Worm (Caenorhabditis elegans): ENCODE data around the gene Y97E10AR.2.

The Y97E10AR.2 gene

ce11 chrV:8041336-8041868 lies 45.4 kb downstream of the Y97E10AR.2 start:
- TF ChIP-seq egl-44 (GFP tag; IDR thresholded peaks at IDR 0.05) (no peak), aptf-3 (GFP tag; IDR thresholded peaks at IDR 0.05) (no peak), mcd-1 (GFP tag; IDR thresholded peaks at IDR 0.05) (no peak), ztf-6 (GFP tag; IDR thresholded peaks at IDR 0.05) (no peak), F49E8.2 (tag; optimal IDR thresholded peaks at IDR 0.05; ENCODE audit: insufficient read depth) (no peak), unc-62 (GFP tag; optimal IDR thresholded peaks at IDR 0.05) (no peak), hmg-20 (GFP tag; IDR thresholded peaks at IDR 0.05) (no peak), madf-6 (GFP tag; IDR thresholded peaks at IDR 0.05) (no peak), zfh-2 (GFP tag; conservative IDR thresholded peaks at IDR 0.05) (no peak), gei-17 (GFP tag; optimal IDR thresholded peaks at IDR 0.05) (no peak), K11D2.4 (GFP tag; IDR thresholded peaks at IDR 0.05) (no peak), efl-1 (GFP tag; optimal IDR thresholded peaks at IDR 0.05) (no peak), T26A5.8 (tag; optimal IDR thresholded peaks at IDR 0.05) (no peak), rpc-1 (optimal IDR thresholded peaks at IDR 0.05) (no peak), rpc-1 (tag; optimal IDR thresholded peaks at IDR 0.05) (no peak), akir-1 (GFP tag; optimal IDR thresholded peaks at IDR 0.05) (no peak), ztf-22 (GFP tag; optimal IDR thresholded peaks at IDR 0.05) (no peak), ztf-26 (tag; optimal IDR thresholded peaks at IDR 0.05) (no peak), Y95B8A.8 (GFP tag; IDR thresholded peaks at IDR 0.05) (no peak), let-607 (tag; optimal IDR thresholded peaks at IDR 0.05) (no peak)

- TF ChIP-seq hlh-26 (GFP tag; conservative IDR thresholded peaks at IDR 0.05), result no peak
These were observed 47.7 kb downstream of the Y97E10AR.2 start for ce11 chrV:8043664-8044063.

- no peak for TF ChIP-seq ztf-22 (GFP tag; optimal IDR thresholded peaks at IDR 0.05)
- TF ChIP-seq Y56A3A.18 (GFP tag; IDR thresholded peaks at IDR 0.05), result no peak
- TF ChIP-seq F10E7.11 (tag; optimal IDR thresholded peaks at IDR 0.05), result no peak
- TF ChIP-seq attf-3 (GFP tag; conservative IDR thresholded peaks at IDR 0.05), result no peak
- no peak for TF ChIP-seq ZK185.1 (tag; optimal IDR thresholded peaks at IDR 0.05; ENCODE audit: poor library complexity, severe bottlenecking)
- no peak for TF ChIP-seq T07F8.4 (tag; optimal IDR thresholded peaks at IDR 0.05)
- TF ChIP-seq mes-4 (tag; optimal IDR thresholded peaks at IDR 0.05), result no peak
- TF ChIP-seq egl-44 (GFP tag; IDR thresholded peaks at IDR 0.05), result no peak
- TF ChIP-seq ccch-3 (GFP tag; optimal IDR thresholded peaks at IDR 0.05), result no peak
These were observed 49.0 kb downstream of the Y97E10AR.2 start for ce11 chrV:8044957-8045356.

ce11 chrV:8046706-8047105 lies 50.7 kb downstream of the Y97E10AR.2 start, which contains the start of gene ZC513.3:
Gene ZC513.3 (plus strand): TSS chrV:8047006.
- no peak for TF ChIP-seq lsy-27 (tag; optimal IDR thresholded peaks at IDR 0.05; ENCODE audit: borderline replicate concordance, insufficient read depth)
- no peak for TF ChIP-seq lin-26 (GFP tag; IDR thresholded peaks at IDR 0.05)
- no peak for TF ChIP-seq egrh-3 (GFP tag; IDR thresholded peaks at IDR 0.05)
- no peak for TF ChIP-seq rcor-1 (GFP tag; IDR thresholded peaks at IDR 0.05)
- no peak for TF ChIP-seq let-607 (tag; optimal IDR thresholded peaks at IDR 0.05)
- no peak for TF ChIP-seq mel-28 (tag; optimal IDR thresholded peaks at IDR 0.05; ENCODE audit: borderline replicate concordance)
- no peak for TF ChIP-seq madf-3 (GFP tag; IDR thresholded peaks at IDR 0.05)
- no peak for TF ChIP-seq ceh-40 (GFP tag; IDR thresholded peaks at IDR 0.05)
- TF ChIP-seq nhr-27 (tag; optimal IDR thresholded peaks at IDR 0.05), result no peak
